Fruit fly (Drosophila melanogaster) whole organism, embryonic: ENCODE data around the gene CG14326.

Experiments used
- Atf3 ChIP-seq: fragments of 200-800 bp; sonication (Bioruptor generic); optimal IDR thresholded peaks from 3 replicates; lab custom pipeline; 2016; ENCODE audit warnings: missing biosample characterization, missing genetic modification characterization
- CG10267 ChIP-seq: fragments of 200-800 bp; sonication (Bioruptor generic); optimal IDR thresholded peaks from 2 replicates; lab custom pipeline; 2018; ENCODE audit warnings: missing biosample characterization, mild to moderate bottlenecking, missing genetic modification characterization, moderate library complexity
- CG10565 ChIP-seq: fragments of 200-800 bp; sonication (Bioruptor generic); optimal IDR thresholded peaks from 3 replicates; lab custom pipeline; 2016; ENCODE audit warnings: missing biosample characterization, mild to moderate bottlenecking, missing genetic modification characterization
- CG11085 ChIP-seq: fragments of 200-800 bp; sonication (Bioruptor generic); IDR thresholded peaks from 2 replicates; pipeline ENCODE4 v1.3.6; 2022; ENCODE audit warnings: missing biosample characterization, missing genetic modification characterization
- CG11504 ChIP-seq: fragments of 200-800 bp; sonication (Bioruptor generic); optimal IDR thresholded peaks from 3 replicates; lab custom pipeline; 2019; ENCODE audit warnings: missing biosample characterization, mild to moderate bottlenecking, missing genetic modification characterization, moderate library complexity
- CG11696 ChIP-seq: fragments of 200-800 bp; sonication (Bioruptor generic); IDR thresholded peaks from 2 replicates; pipeline ENCODE4 v1.3.6; 2022; ENCODE audit warnings: missing biosample characterization, missing genetic modification characterization
- CG12744 ChIP-seq: fragments of 200-800 bp; sonication (Bioruptor generic); optimal IDR thresholded peaks from 2 replicates; lab custom pipeline; 2016; ENCODE audit warnings: missing biosample characterization, missing genetic modification characterization
- CG13123 ChIP-seq: fragments of 200-800 bp; sonication (Bioruptor generic); optimal IDR thresholded peaks from 2 replicates; lab custom pipeline; 2016; ENCODE audit warnings: missing biosample characterization, missing genetic modification characterization
- CG15269 ChIP-seq: fragments of 200-800 bp; sonication (Bioruptor generic); optimal IDR thresholded peaks from 2 replicates; lab custom pipeline; 2018; ENCODE audit warnings: missing biosample characterization, mild to moderate bottlenecking, missing genetic modification characterization, moderate library complexity
- CG15696 ChIP-seq: fragments of 200-800 bp; sonication (Bioruptor generic); optimal IDR thresholded peaks from 2 replicates; lab custom pipeline; 2019; ENCODE audit warnings: missing biosample characterization, mild to moderate bottlenecking, missing genetic modification characterization, moderate library complexity
- CG17359 ChIP-seq: fragments of 200-800 bp; sonication (Bioruptor generic); optimal IDR thresholded peaks from 3 replicates; lab custom pipeline; 2018; ENCODE audit warnings: missing biosample characterization, mild to moderate bottlenecking, missing genetic modification characterization, moderate library complexity
- CG4617 ChIP-seq: fragments of 200-800 bp; sonication (Bioruptor generic); optimal IDR thresholded peaks from 3 replicates; lab custom pipeline; 2016; ENCODE audit warnings: missing biosample characterization, missing genetic modification characterization, borderline replicate concordance
- CG6813 ChIP-seq: fragments of 200-800 bp; sonication (Bioruptor generic); optimal IDR thresholded peaks from 2 replicates; lab custom pipeline; 2017; ENCODE audit warnings: missing biosample characterization, missing genetic modification characterization, mild to moderate bottlenecking, moderate library complexity, missing genetic modification reagents
- CG7928 ChIP-seq: fragments of 200-800 bp; sonication (Bioruptor generic); optimal IDR thresholded peaks from 2 replicates; lab custom pipeline; 2017; ENCODE audit warnings: missing biosample characterization, mild to moderate bottlenecking, missing genetic modification characterization
- CG8388 ChIP-seq: fragments of 200-800 bp; sonication (Bioruptor generic); optimal IDR thresholded peaks from 2 replicates; lab custom pipeline; 2019; ENCODE audit warnings: missing biosample characterization, mild to moderate bottlenecking, missing genetic modification characterization, moderate library complexity
- CG9215 ChIP-seq: fragments of 200-800 bp; sonication (Bioruptor generic); IDR thresholded peaks from 2 replicates; pipeline ENCODE4 v1.3.6; 2022; ENCODE audit warnings: missing biosample characterization, missing genetic modification characterization
- CG9437 ChIP-seq: fragments of 200-800 bp; sonication (Bioruptor generic); optimal IDR thresholded peaks from 2 replicates; lab custom pipeline; 2018; ENCODE audit warnings: missing biosample characterization, mild to moderate bottlenecking, missing genetic modification characterization
- D19A ChIP-seq: fragments of 200-800 bp; optimal IDR thresholded peaks from 3 replicates; lab custom pipeline; 2019; ENCODE audit warnings: missing biosample characterization, mild to moderate bottlenecking, missing genetic modification characterization, moderate library complexity
- Deaf1 ChIP-seq: fragments of 200-800 bp; optimal IDR thresholded peaks from 3 replicates; lab custom pipeline; 2019; ENCODE audit warnings: missing biosample characterization, mild to moderate bottlenecking, missing genetic modification characterization, moderate library complexity
- Dek ChIP-seq: fragments of 200-800 bp; sonication (Bioruptor generic); optimal IDR thresholded peaks from 3 replicates; lab custom pipeline; 2019; ENCODE audit warnings: missing biosample characterization, mild to moderate bottlenecking, missing genetic modification characterization, moderate library complexity
- ERR ChIP-seq: fragments of 200-800 bp; sonication (Bioruptor generic); optimal IDR thresholded peaks from 2 replicates; lab custom pipeline; 2016; ENCODE audit warnings: missing biosample characterization, missing genetic modification characterization
- Ets65A ChIP-seq: fragments of 200-800 bp; sonication (Bioruptor generic); peaks from one replicate; lab custom pipeline; 2016; ENCODE audit warnings: missing biosample characterization, missing genetic modification characterization
- Fer2 ChIP-seq: fragments of 200-800 bp; sonication (Bioruptor generic); optimal IDR thresholded peaks from 2 replicates; lab custom pipeline; 2018; ENCODE audit warnings: missing biosample characterization, mild to moderate bottlenecking, missing genetic modification characterization, moderate library complexity
- Hr51 ChIP-seq, 2 experiments: fragments of 200-800 bp; sonication (Bioruptor generic); optimal IDR thresholded peaks; 2 replicates in 1 of 2; 3 replicates in 1 of 2; lab custom pipeline; 2016 to 2018; ENCODE audit warnings: missing biosample characterization in 2 of 2, missing genetic modification characterization in 2 of 2, mild to moderate bottlenecking in 1 of 2, moderate library complexity in 1 of 2
- Nf-YB ChIP-seq: fragments of 200-800 bp; sonication (Bioruptor generic); optimal IDR thresholded peaks from 3 replicates; lab custom pipeline; 2019; ENCODE audit warnings: missing biosample characterization, mild to moderate bottlenecking, missing genetic modification characterization, moderate library complexity
- Nf-YC ChIP-seq: fragments of 200-800 bp; optimal IDR thresholded peaks from 3 replicates; lab custom pipeline; 2019; ENCODE audit warnings: missing biosample characterization, mild to moderate bottlenecking, missing genetic modification characterization, moderate library complexity
- Oli ChIP-seq: fragments of 200-800 bp; sonication (Bioruptor generic); optimal IDR thresholded peaks from 2 replicates; lab custom pipeline; 2018; ENCODE audit warnings: missing biosample characterization, mild to moderate bottlenecking, missing genetic modification characterization, moderate library complexity
- PHDP ChIP-seq: fragments of 200-800 bp; sonication (Bioruptor generic); optimal IDR thresholded peaks from 3 replicates; lab custom pipeline; 2018; ENCODE audit warnings: missing biosample characterization, mild to moderate bottlenecking, missing genetic modification characterization, moderate library complexity
- Scr ChIP-seq: fragments of 200-800 bp; sonication (Bioruptor generic); IDR thresholded peaks from 2 replicates; pipeline ENCODE4 v1.3.6; 2022; ENCODE audit warnings: missing biosample characterization, missing genetic modification characterization; ENCODE audit not compliant: partially characterized antibody
- Taf1 ChIP-seq: fragments of 200-800 bp; sonication (Bioruptor generic); IDR thresholded peaks from 2 replicates; pipeline ENCODE4 v1.3.6; 2022; ENCODE audit warnings: missing biosample characterization, missing genetic modification characterization
- caup ChIP-seq: fragments of 200-800 bp; sonication (Bioruptor generic); optimal IDR thresholded peaks from 3 replicates; lab custom pipeline; 2017; ENCODE audit warnings: missing biosample characterization, mild to moderate bottlenecking, missing genetic modification characterization, moderate library complexity; ENCODE audit not compliant: severe bottlenecking
- dan ChIP-seq: fragments of 200-800 bp; sonication (Bioruptor generic); IDR thresholded peaks from 2 replicates; pipeline ENCODE4 v1.3.6; 2022; ENCODE audit warnings: missing biosample characterization, missing genetic modification characterization
- danr ChIP-seq: fragments of 200-800 bp; sonication (Bioruptor generic); IDR thresholded peaks from 2 replicates; pipeline ENCODE4 v1.3.6; 2022; ENCODE audit warnings: missing biosample characterization, missing genetic modification characterization
- exex ChIP-seq: fragments of 200-800 bp; sonication (Bioruptor generic); optimal IDR thresholded peaks from 4 replicates; lab custom pipeline; 2018; ENCODE audit warnings: missing biosample characterization, mild to moderate bottlenecking, missing genetic modification characterization, moderate library complexity
- fu2 ChIP-seq: fragments of 200-800 bp; sonication (Bioruptor generic); optimal IDR thresholded peaks from 2 replicates; lab custom pipeline; 2016; ENCODE audit warnings: missing biosample characterization, missing genetic modification characterization
- gcm ChIP-seq: fragments of 200-800 bp; sonication (Bioruptor generic); optimal IDR thresholded peaks from 2 replicates; lab custom pipeline; 2019; ENCODE audit warnings: missing biosample characterization, mild to moderate bottlenecking, missing genetic modification characterization, moderate library complexity
- grau ChIP-seq: fragments of 200-800 bp; optimal IDR thresholded peaks from 3 replicates; lab custom pipeline; 2019; ENCODE audit warnings: missing biosample characterization, mild to moderate bottlenecking, missing genetic modification characterization, moderate library complexity
- grn ChIP-seq: fragments of 200-800 bp; sonication (Bioruptor generic); optimal IDR thresholded peaks from 3 replicates; lab custom pipeline; 2017; ENCODE audit warnings: missing biosample characterization, missing genetic modification characterization
- gro ChIP-seq: fragments of 200-800 bp; sonication (Bioruptor generic); optimal IDR thresholded peaks from 2 replicates; lab custom pipeline; 2016; ENCODE audit warnings: missing biosample characterization, missing genetic modification characterization
- h ChIP-seq: fragments of >200 bp; optimal IDR thresholded peaks from 2 replicates; lab custom pipeline; 2017
- insv ChIP-seq, 2 experiments: fragments of 200-800 bp; sonication (Bioruptor generic); optimal IDR thresholded peaks; 3 replicates each; lab custom pipeline; 2016 to 2018; ENCODE audit warnings: missing biosample characterization in 2 of 2, missing genetic modification characterization in 2 of 2
- kay ChIP-seq: fragments of 200-800 bp; sonication (Bioruptor generic); optimal IDR thresholded peaks from 2 replicates; lab custom pipeline; 2016; ENCODE audit warnings: missing biosample characterization, missing genetic modification characterization
- mam ChIP-seq: fragments of 200-800 bp; sonication (Bioruptor generic); optimal IDR thresholded peaks from 3 replicates; lab custom pipeline; 2016; ENCODE audit warnings: missing biosample characterization, missing genetic modification characterization
- mirr ChIP-seq: fragments of 200-800 bp; sonication (Bioruptor generic); optimal IDR thresholded peaks from 3 replicates; lab custom pipeline; 2018; ENCODE audit warnings: missing biosample characterization, mild to moderate bottlenecking, missing genetic modification characterization
- nau ChIP-seq: fragments of 200-800 bp; sonication (Bioruptor generic); optimal IDR thresholded peaks from 3 replicates; lab custom pipeline; 2017; ENCODE audit warnings: missing biosample characterization, mild to moderate bottlenecking, missing genetic modification characterization, missing genetic modification reagents
- ranshi ChIP-seq: fragments of 200-800 bp; sonication (Bioruptor generic); IDR thresholded peaks from 2 replicates; pipeline ENCODE4 v1.3.6; 2022; ENCODE audit warnings: missing biosample characterization, missing genetic modification characterization
- scrt ChIP-seq: fragments of 200-800 bp; sonication (Bioruptor generic); optimal IDR thresholded peaks from 2 replicates; lab custom pipeline; 2018; ENCODE audit warnings: missing biosample characterization, mild to moderate bottlenecking, missing genetic modification characterization, moderate library complexity
- slbo ChIP-seq: fragments of 200-800 bp; sonication (Bioruptor generic); IDR thresholded peaks from 2 replicates; pipeline ENCODE4 v1.3.6; 2022; ENCODE audit warnings: missing biosample characterization, missing genetic modification characterization
- slou ChIP-seq: fragments of 200-800 bp; sonication (Bioruptor generic); optimal IDR thresholded peaks from 3 replicates; lab custom pipeline; 2016; ENCODE audit warnings: missing biosample characterization, missing genetic modification characterization
- zen2 ChIP-seq: fragments of 200-800 bp; sonication (Bioruptor generic); IDR thresholded peaks from 3 replicates; pipeline ENCODE4 v1.3.6; 2022; ENCODE audit warnings: missing biosample characterization, missing genetic modification characterization; ENCODE audit not compliant: partially characterized antibody
- zf30C ChIP-seq: fragments of 200-800 bp; sonication (Bioruptor generic); optimal IDR thresholded peaks from 3 replicates; lab custom pipeline; 2018; ENCODE audit warnings: missing biosample characterization, mild to moderate bottlenecking, missing genetic modification characterization

Gene CG14326

DNA sequence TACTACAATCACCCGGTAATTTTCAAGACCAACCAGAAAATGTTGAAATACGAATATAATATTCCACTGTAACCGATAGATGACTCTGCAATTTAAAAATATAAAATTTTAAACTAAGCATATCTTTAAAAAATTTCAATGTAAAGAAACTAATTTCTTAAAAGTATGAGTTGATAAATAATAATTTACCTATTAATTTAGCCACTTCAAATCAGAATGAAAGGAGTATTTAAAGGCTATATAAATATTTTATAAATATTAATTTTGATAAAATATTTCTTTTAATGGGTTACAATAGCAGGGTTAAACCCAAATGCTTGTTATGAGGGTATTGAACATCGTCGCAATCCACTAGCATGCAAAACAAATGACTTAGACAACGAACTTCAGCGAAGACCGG is 7.1 kb upstream of the CG14326 start:
- TF ChIP-seq Scr (GFP tag; lab: Robert Waterston, UW) (no peak), CG11085 (no peak), slou (GFP tag; lab: Kevin White, UChicago) (no peak), CG9215 (GFP tag; lab: Robert Waterston, UW) (no peak), CG12744 (GFP tag; lab: Kevin White, UChicago) (no peak), CG4617 (GFP tag; lab: Kevin White, UChicago) (no peak), h (lab: Kevin White, UChicago) (no peak), mirr (GFP tag; lab: Kevin White, UChicago) (no peak), CG15269 (tag; lab: Kevin White, UChicago) (peak; percentile 61), gro (no peak), nau (GFP tag; lab: Kevin White, UChicago) (no peak), caup (GFP tag; lab: Kevin White, UChicago) (no peak), Nf-YB (GFP tag; lab: Kevin White, UChicago) (no peak), CG10565 (no peak), kay (GFP tag; lab: Kevin White, UChicago) (no peak), Ets65A (GFP tag; lab: Kevin White, UChicago) (no peak), slbo (GFP tag; lab: Robert Waterston, UW) (peak; percentile 9; the same call in 1 of the 2 replicates), dan (GFP tag; lab: Robert Waterston, UW) (no peak), CG6813 (GFP tag; lab: Kevin White, UChicago) (no peak), Oli (tag; lab: Kevin White, UChicago) (peak; percentile 20), CG8388 (GFP tag; lab: Kevin White, UChicago) (no peak), grau (tag; lab: Kevin White, UChicago) (peak; percentile 45), CG7928 (GFP tag; lab: Kevin White, UChicago) (no peak), CG15696 (tag; lab: Kevin White, UChicago) (no peak), ranshi (GFP tag; lab: Robert Waterston, UW) (no peak), CG11696 (GFP tag; lab: Robert Waterston, UW) (no peak), Atf3 (GFP tag; lab: Kevin White, UChicago) (no peak), CG11504 (no peak), danr (no peak), grn (GFP tag; lab: Kevin White, UChicago) (no peak), Nf-YC (no peak), CG13123 (GFP tag; lab: Kevin White, UChicago) (no peak), scrt (GFP tag; lab: Kevin White, UChicago) (no peak), PHDP (peak; percentile 11), ERR (GFP tag; lab: Kevin White, UChicago) (no peak), insv (GFP tag; optimal IDR thresholded peaks at IDR 0.05; lab: Kevin White, UChicago) (no peak), Fer2 (tag; lab: Kevin White, UChicago) (no peak), Hr51 (GFP tag; optimal IDR thresholded peaks at IDR 0.05; lab: Kevin White, UChicago) (peak in 1 of 2 experiments; percentile 30), D19A (tag; lab: Kevin White, UChicago) (peak; percentile 39), zf30C (no peak), zen2 (GFP tag; lab: Robert Waterston, UW) (no peak), CG10267 (no peak), Taf1 (GFP tag; lab: Robert Waterston, UW) (no peak), exex (tag; lab: Kevin White, UChicago) (no peak), Dek (tag; lab: Kevin White, UChicago) (peak; percentile 15), gcm (GFP tag; lab: Kevin White, UChicago) (no peak), CG9437 (GFP tag; lab: Kevin White, UChicago) (no peak), mam (no peak), CG17359 (no peak), fu2 (no peak), Deaf1 (tag; lab: Kevin White, UChicago) (no peak)
